Fruit fly (Drosophila melanogaster) whole organism, embryonic: Measurements from ENCODE around the gene ArgRS-m.
A peak's percentile ranks its signal among the peaks of the same experiment; 100 is the strongest.

ENCODE experiments used
- Atf-2 ChIP-seq: fragments of 200-800 bp; sonication (Bioruptor generic); optimal IDR thresholded peaks from 2 replicates; lab custom pipeline; 2016; ENCODE audit warnings: missing biosample characterization, missing genetic modification characterization
- CG11247 ChIP-seq: fragments of 200-800 bp; sonication (Bioruptor generic); IDR thresholded peaks from 2 replicates; pipeline ENCODE4 v1.3.6; 2022; ENCODE audit warnings: missing biosample characterization, missing genetic modification characterization
- CG12236 ChIP-seq: fragments of 200-800 bp; sonication (Bioruptor generic); optimal IDR thresholded peaks from 2 replicates; lab custom pipeline; 2016; ENCODE audit warnings: missing biosample characterization, missing genetic modification characterization
- CG12299 ChIP-seq: fragments of 200-800 bp; sonication (Bioruptor generic); optimal IDR thresholded peaks from 2 replicates; lab custom pipeline; 2018; ENCODE audit warnings: missing biosample characterization, mild to moderate bottlenecking, missing genetic modification characterization
- CG13775 ChIP-seq: fragments of 200-800 bp; sonication (Bioruptor generic); optimal IDR thresholded peaks from 3 replicates; lab custom pipeline; 2017; ENCODE audit warnings: missing biosample characterization, mild to moderate bottlenecking, missing genetic modification characterization
- CG14965 ChIP-seq: fragments of 200-800 bp; sonication (Bioruptor generic); optimal IDR thresholded peaks from 2 replicates; lab custom pipeline; 2016; ENCODE audit warnings: missing biosample characterization, missing genetic modification characterization, borderline replicate concordance
- CG15073 ChIP-seq: fragments of 200-800 bp; sonication (Bioruptor generic); optimal IDR thresholded peaks from 2 replicates; lab custom pipeline; 2016; ENCODE audit warnings: missing biosample characterization, missing genetic modification characterization
- CG15696 ChIP-seq: fragments of 200-800 bp; sonication (Bioruptor generic); optimal IDR thresholded peaks from 2 replicates; lab custom pipeline; 2019; ENCODE audit warnings: missing biosample characterization, mild to moderate bottlenecking, missing genetic modification characterization, moderate library complexity
- CG1603 ChIP-seq: fragments of 200-800 bp; sonication (Bioruptor generic); optimal IDR thresholded peaks from 2 replicates; lab custom pipeline; 2019; ENCODE audit warnings: missing biosample characterization, mild to moderate bottlenecking, missing genetic modification characterization, moderate library complexity
- CG1832 ChIP-seq: fragments of 200-800 bp; sonication (Bioruptor generic); optimal IDR thresholded peaks from 2 replicates; lab custom pipeline; 2017; ENCODE audit warnings: missing biosample characterization, mild to moderate bottlenecking, missing genetic modification characterization, inconsistent platforms
- CG2116 ChIP-seq: fragments of 200-800 bp; sonication (Bioruptor generic); optimal IDR thresholded peaks from 3 replicates; lab custom pipeline; 2018; ENCODE audit warnings: missing biosample characterization, mild to moderate bottlenecking, missing genetic modification characterization
- CG2889 ChIP-seq: fragments of 200-800 bp; sonication (Bioruptor generic); IDR thresholded peaks from 3 replicates; pipeline ENCODE4 v1.3.6; 2022; ENCODE audit warnings: missing biosample characterization, missing genetic modification characterization
- CG30403 ChIP-seq: fragments of 200-800 bp; sonication (Bioruptor generic); optimal IDR thresholded peaks from 3 replicates; lab custom pipeline; 2016; ENCODE audit warnings: missing biosample characterization, missing genetic modification characterization
- CG3163 ChIP-seq: fragments of 200-800 bp; sonication (Bioruptor generic); optimal IDR thresholded peaks from 3 replicates; lab custom pipeline; 2016; ENCODE audit warnings: missing biosample characterization, missing genetic modification characterization
- CG4360 ChIP-seq: fragments of 200-800 bp; sonication (Bioruptor generic); IDR thresholded peaks from 2 replicates; pipeline ENCODE4 v1.3.6; 2022; ENCODE audit warnings: missing biosample characterization, missing genetic modification characterization
- CG4617 ChIP-seq: fragments of 200-800 bp; sonication (Bioruptor generic); optimal IDR thresholded peaks from 3 replicates; lab custom pipeline; 2016; ENCODE audit warnings: missing biosample characterization, missing genetic modification characterization, borderline replicate concordance
- CG4730 ChIP-seq: fragments of 200-800 bp; sonication (Bioruptor generic); IDR thresholded peaks from 2 replicates; pipeline ENCODE4 v1.3.6; 2022; ENCODE audit warnings: missing biosample characterization, missing genetic modification characterization
- CG7271 ChIP-seq: fragments of 200-800 bp; sonication (Bioruptor generic); optimal IDR thresholded peaks from 2 replicates; lab custom pipeline; 2018; ENCODE audit warnings: missing biosample characterization, mild to moderate bottlenecking, missing genetic modification characterization, moderate library complexity
- CG7839 ChIP-seq: fragments of 200-800 bp; sonication (Bioruptor generic); optimal IDR thresholded peaks from 3 replicates; lab custom pipeline; 2018; ENCODE audit warnings: missing biosample characterization, mild to moderate bottlenecking, missing genetic modification characterization, moderate library complexity
- CHES-1-like ChIP-seq: fragments of 200-800 bp; sonication (Bioruptor generic); optimal IDR thresholded peaks from 2 replicates; lab custom pipeline; 2016; ENCODE audit warnings: missing biosample characterization, missing genetic modification characterization
- D ChIP-seq, 2 experiments: fragments of 200-800 bp in 1 of 2; fragments of >200 bp in 1 of 2; sonication (Bioruptor generic) in 1 of 2; optimal IDR thresholded peaks; 2 replicates in 1 of 2; 3 replicates in 1 of 2; lab custom pipeline; 2017; ENCODE audit warnings: mild to moderate bottlenecking in 1 of 2, missing biosample characterization in 1 of 2, missing genetic modification characterization in 1 of 2, missing genetic modification reagents in 1 of 2
- D19B ChIP-seq: fragments of 200-800 bp; sonication (Bioruptor generic); optimal IDR thresholded peaks from 2 replicates; lab custom pipeline; 2017; ENCODE audit warnings: missing biosample characterization, mild to moderate bottlenecking, missing genetic modification characterization
- Dbx ChIP-seq: fragments of 200-800 bp; sonication (Bioruptor generic); IDR thresholded peaks from 3 replicates; pipeline ENCODE4 v1.3.6; 2022; ENCODE audit warnings: missing biosample characterization, missing genetic modification characterization
- Dek ChIP-seq: fragments of 200-800 bp; sonication (Bioruptor generic); optimal IDR thresholded peaks from 3 replicates; lab custom pipeline; 2019; ENCODE audit warnings: missing biosample characterization, mild to moderate bottlenecking, missing genetic modification characterization, moderate library complexity
- HLH3B ChIP-seq: fragments of 200-800 bp; sonication (Bioruptor generic); IDR thresholded peaks from 2 replicates; pipeline ENCODE4 v1.3.6; 2022; ENCODE audit warnings: missing biosample characterization, missing genetic modification characterization
- Hmx ChIP-seq: fragments of 200-800 bp; sonication (Bioruptor generic); optimal IDR thresholded peaks from 2 replicates; lab custom pipeline; 2016; ENCODE audit warnings: missing biosample characterization, missing genetic modification characterization
- Hr3 ChIP-seq: fragments of 200-800 bp; sonication (Bioruptor generic); optimal IDR thresholded peaks from 3 replicates; lab custom pipeline; 2016; ENCODE audit warnings: missing biosample characterization, missing genetic modification characterization
- Hr39 ChIP-seq: fragments of >200 bp; optimal IDR thresholded peaks from 2 replicates; lab custom pipeline; 2017
- MBD-R2 ChIP-seq: fragments of 200-800 bp; sonication (Bioruptor generic); IDR thresholded peaks from 2 replicates; pipeline ENCODE4 v1.3.6; 2022; ENCODE audit warnings: missing biosample characterization, missing genetic modification characterization
- Oli ChIP-seq: fragments of 200-800 bp; sonication (Bioruptor generic); optimal IDR thresholded peaks from 2 replicates; lab custom pipeline; 2018; ENCODE audit warnings: missing biosample characterization, mild to moderate bottlenecking, missing genetic modification characterization, moderate library complexity
- PHDP ChIP-seq: fragments of 200-800 bp; sonication (Bioruptor generic); optimal IDR thresholded peaks from 3 replicates; lab custom pipeline; 2018; ENCODE audit warnings: missing biosample characterization, mild to moderate bottlenecking, missing genetic modification characterization, moderate library complexity
- Sox102F ChIP-seq: fragments of 200-800 bp; sonication (Bioruptor generic); optimal IDR thresholded peaks from 2 replicates; lab custom pipeline; 2018; ENCODE audit warnings: missing biosample characterization, mild to moderate bottlenecking, missing genetic modification characterization, moderate library complexity
- Spps ChIP-seq: fragments of 200-800 bp; sonication (Bioruptor generic); optimal IDR thresholded peaks from 2 replicates; lab custom pipeline; 2018; ENCODE audit warnings: missing biosample characterization, mild to moderate bottlenecking, missing genetic modification characterization
- ara ChIP-seq: fragments of 200-800 bp; sonication (Bioruptor generic); IDR thresholded peaks from 2 replicates; pipeline ENCODE4 v1.3.6; 2022; ENCODE audit warnings: missing biosample characterization, missing genetic modification characterization
- az2 ChIP-seq: fragments of 200-800 bp; sonication (Bioruptor generic); optimal IDR thresholded peaks from 3 replicates; lab custom pipeline; 2016; ENCODE audit warnings: missing biosample characterization, missing genetic modification characterization
- chif ChIP-seq, 2 experiments: fragments of 200-800 bp; sonication (Bioruptor generic); optimal IDR thresholded peaks; 3 replicates each; lab custom pipeline; 2016; ENCODE audit warnings: missing biosample characterization in 2 of 2, missing genetic modification characterization in 2 of 2
- dmrt11E ChIP-seq: fragments of 200-800 bp; sonication (Bioruptor generic); optimal IDR thresholded peaks from 3 replicates; lab custom pipeline; 2018; ENCODE audit warnings: missing biosample characterization, mild to moderate bottlenecking, missing genetic modification characterization, moderate library complexity
- dpn ChIP-seq, 2 experiments: fragments of 200-800 bp; sonication (Bioruptor generic); optimal IDR thresholded peaks; 3 replicates each; lab custom pipeline; 2016; ENCODE audit warnings: missing biosample characterization in 2 of 2, missing genetic modification characterization in 2 of 2
- ewg ChIP-seq: fragments of 200-800 bp; sonication (Bioruptor generic); optimal IDR thresholded peaks from 3 replicates; lab custom pipeline; 2017; ENCODE audit warnings: mild to moderate bottlenecking, missing biosample characterization, missing genetic modification reagents, missing genetic modification characterization
- exex ChIP-seq: fragments of 200-800 bp; sonication (Bioruptor generic); optimal IDR thresholded peaks from 4 replicates; lab custom pipeline; 2018; ENCODE audit warnings: missing biosample characterization, mild to moderate bottlenecking, missing genetic modification characterization, moderate library complexity
- kay ChIP-seq: fragments of 200-800 bp; sonication (Bioruptor generic); optimal IDR thresholded peaks from 2 replicates; lab custom pipeline; 2016; ENCODE audit warnings: missing biosample characterization, missing genetic modification characterization
- kni ChIP-seq: fragments of 200-800 bp; sonication (Bioruptor generic); optimal IDR thresholded peaks from 3 replicates; lab custom pipeline; 2017; ENCODE audit warnings: mild to moderate bottlenecking, missing biosample characterization, missing genetic modification reagents, missing genetic modification characterization
- nmo ChIP-seq: fragments of 200-800 bp; sonication (Bioruptor generic); optimal IDR thresholded peaks from 2 replicates; lab custom pipeline; 2018; ENCODE audit warnings: missing biosample characterization, mild to moderate bottlenecking, missing genetic modification characterization, moderate library complexity
- org-1 ChIP-seq: fragments of 200-800 bp; sonication (Bioruptor generic); optimal IDR thresholded peaks from 2 replicates; lab custom pipeline; 2017; ENCODE audit warnings: missing biosample characterization, missing genetic modification characterization
- pros ChIP-seq: fragments of 200-800 bp; sonication (Bioruptor generic); optimal IDR thresholded peaks from 3 replicates; lab custom pipeline; 2019; ENCODE audit warnings: missing biosample characterization, mild to moderate bottlenecking, missing genetic modification characterization, moderate library complexity
- schlank ChIP-seq: fragments of 200-800 bp; sonication (Bioruptor generic); optimal IDR thresholded peaks from 2 replicates; lab custom pipeline; 2018; ENCODE audit warnings: missing biosample characterization, mild to moderate bottlenecking, missing genetic modification characterization
- slbo ChIP-seq: fragments of 200-800 bp; sonication (Bioruptor generic); IDR thresholded peaks from 2 replicates; pipeline ENCODE4 v1.3.6; 2022; ENCODE audit warnings: missing biosample characterization, missing genetic modification characterization
- so ChIP-seq: fragments of 200-800 bp; sonication (Bioruptor generic); IDR thresholded peaks from 3 replicates; pipeline ENCODE4 v1.3.6; 2022; ENCODE audit warnings: missing biosample characterization, missing genetic modification characterization
- ssp ChIP-seq: fragments of 200-800 bp; sonication (Bioruptor generic); IDR thresholded peaks from 2 replicates; pipeline ENCODE4 v1.3.6; 2022; ENCODE audit warnings: missing biosample characterization, missing genetic modification characterization
- stc ChIP-seq: fragments of 200-800 bp; sonication (Bioruptor generic); IDR thresholded peaks from 2 replicates; pipeline ENCODE4 v1.3.6; 2022; ENCODE audit warnings: missing biosample characterization, missing genetic modification characterization
- twi ChIP-seq: fragments of 200-800 bp; optimal IDR thresholded peaks from 2 replicates; lab custom pipeline; 2019; ENCODE audit warnings: missing biosample characterization, mild to moderate bottlenecking, missing genetic modification characterization, moderate library complexity
- wor ChIP-seq: fragments of 200-800 bp; sonication (Bioruptor generic); IDR thresholded peaks from 2 replicates; pipeline ENCODE4 v1.3.6; 2022; ENCODE audit warnings: missing biosample characterization, missing genetic modification characterization

The ArgRS-m gene

DNA sequence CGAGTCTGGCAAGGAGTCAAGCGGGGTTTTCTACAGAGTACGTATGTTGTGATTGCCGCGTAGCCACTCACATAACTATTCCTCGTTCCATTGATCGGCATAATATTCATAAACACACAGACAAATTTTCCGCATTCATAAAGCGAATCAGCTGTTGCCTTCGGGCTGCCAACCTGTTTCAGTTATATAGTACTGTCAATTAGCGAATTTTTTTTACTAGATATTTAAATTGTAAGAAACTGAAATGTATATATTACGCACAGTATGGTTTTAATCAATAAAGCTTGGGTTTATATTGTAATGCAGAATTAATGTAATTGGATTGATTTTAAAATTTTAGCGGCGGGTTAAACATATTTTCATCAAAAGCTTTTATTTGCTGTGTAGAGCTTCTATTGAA, 26.3 kb downstream of the ArgRS-m start, which contains the start of gene Rfk (continued):
- no peak for TF ChIP-seq CG15696 (tag; lab: Kevin White, UChicago)
- TF ChIP-seq CG12236 (GFP tag; lab: Kevin White, UChicago): no peak
- TF ChIP-seq CG7271: no peak
- TF ChIP-seq MBD-R2 (GFP tag; lab: Robert Waterston, UW): peak; percentile 91
- no peak for TF ChIP-seq pros (GFP tag; lab: Kevin White, UChicago)
- no peak for TF ChIP-seq Dek
- TF ChIP-seq stc (GFP tag; lab: Robert Waterston, UW): no peak
- TF ChIP-seq CG1832 (GFP tag; lab: Kevin White, UChicago): no peak
- peak; percentile 24 for TF ChIP-seq exex (tag; lab: Kevin White, UChicago)
- peak; percentile 35 for TF ChIP-seq nmo (GFP tag; lab: Kevin White, UChicago)
- no peak for TF ChIP-seq ewg
- no peak for TF ChIP-seq twi (tag; lab: Kevin White, UChicago)
- TF ChIP-seq so (GFP tag; lab: Robert Waterston, UW): no peak
- peak; percentile 37 for TF ChIP-seq CG4617 (GFP tag; lab: Kevin White, UChicago)
- no peak for TF ChIP-seq Atf-2 (GFP tag; lab: Kevin White, UChicago)
- no peak for TF ChIP-seq CG3163 (GFP tag; lab: Kevin White, UChicago)
- no peak for TF ChIP-seq Oli (tag; lab: Kevin White, UChicago)
- TF ChIP-seq CG1603: peak; percentile 53
- peak; percentile 7 for TF ChIP-seq dmrt11E
- no peak for TF ChIP-seq CG4730 (GFP tag; lab: Robert Waterston, UW)
- TF ChIP-seq ara (GFP tag; lab: Robert Waterston, UW): no peak
- TF ChIP-seq D19B: no peak
- no peak for TF ChIP-seq Dbx (GFP tag; lab: Robert Waterston, UW)
- TF ChIP-seq CHES-1-like (GFP tag; lab: Kevin White, UChicago): no peak
- no peak for TF ChIP-seq CG4360
- TF ChIP-seq dpn (GFP tag; optimal IDR thresholded peaks at IDR 0.05; lab: Kevin White, UChicago): peak in 1 of 2 experiments; percentile 6
- no peak for TF ChIP-seq Hr39 (lab: Kevin White, UChicago)
- TF ChIP-seq chif (GFP tag; optimal IDR thresholded peaks at IDR 0.05; lab: Kevin White, UChicago): no peak
- peak; percentile 21 for TF ChIP-seq az2 (GFP tag; lab: Kevin White, UChicago)
- no peak for TF ChIP-seq schlank
- no peak for TF ChIP-seq D (optimal IDR thresholded peaks at IDR 0.05; lab: Kevin White, UChicago)
- no peak for TF ChIP-seq D (GFP tag; optimal IDR thresholded peaks at IDR 0.05; lab: Kevin White, UChicago)
- TF ChIP-seq CG11247 (GFP tag; lab: Robert Waterston, UW): no peak
- peak; percentile 25 for TF ChIP-seq Hr3 (GFP tag; lab: Kevin White, UChicago)
- no peak for TF ChIP-seq org-1 (GFP tag; lab: Kevin White, UChicago)
- no peak for TF ChIP-seq PHDP (tag; lab: Kevin White, UChicago)
- no peak for TF ChIP-seq CG13775 (GFP tag; lab: Kevin White, UChicago)
- no peak for TF ChIP-seq wor (GFP tag; lab: Robert Waterston, UW)
- no peak for TF ChIP-seq CG7839 (tag; lab: Kevin White, UChicago)
- no peak for TF ChIP-seq Spps (tag; lab: Kevin White, UChicago)
- TF ChIP-seq kni (GFP tag; lab: Kevin White, UChicago): no peak
- no peak for TF ChIP-seq CG12299 (tag; lab: Kevin White, UChicago)
- no peak for TF ChIP-seq Sox102F
- TF ChIP-seq CG2889: no peak
- TF ChIP-seq ssp (GFP tag; lab: Robert Waterston, UW): no peak
- no peak for TF ChIP-seq HLH3B (GFP tag; lab: Robert Waterston, UW)
- peak; percentile 34 for TF ChIP-seq CG30403 (GFP tag; lab: Kevin White, UChicago)
- TF ChIP-seq slbo (GFP tag; lab: Robert Waterston, UW): peak; percentile 21; the same call in 1 of the 2 replicates
- TF ChIP-seq CG15073 (GFP tag; lab: Kevin White, UChicago): no peak
- no peak for TF ChIP-seq Hmx
- TF ChIP-seq CG2116: no peak
- TF ChIP-seq CG14965 (GFP tag; lab: Kevin White, UChicago): no peak
- TF ChIP-seq kay: peak; percentile 24
